Worm (Caenorhabditis elegans): Measurements from ENCODE around the gene C07H6.2.

DNA sequence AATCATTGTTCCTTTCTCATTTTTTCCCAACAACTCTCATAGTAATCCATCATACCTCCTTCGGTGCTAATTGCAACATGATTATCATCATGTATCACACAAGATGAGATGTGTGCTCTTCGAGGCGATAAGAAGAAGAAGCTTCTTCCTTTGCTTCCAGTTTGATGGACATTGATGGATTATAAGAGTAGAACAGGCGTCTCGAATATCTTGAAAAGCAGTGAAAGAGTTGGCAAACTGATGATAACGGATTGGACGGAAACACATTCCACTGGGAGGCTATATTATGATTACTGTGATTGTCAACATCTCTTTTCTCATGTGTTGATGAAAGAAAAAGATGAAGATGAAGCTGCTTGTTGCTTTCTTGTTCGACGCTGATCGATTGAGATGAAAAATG is 39.1 kb downstream of the C07H6.2 start:
- no peak for TF ChIP-seq ets-4 (GFP tag; optimal IDR thresholded peaks at IDR 0.05)
- no peak for TF ChIP-seq pha-4 (tag; optimal IDR thresholded peaks at IDR 0.05)
- TF ChIP-seq lsl-1 (GFP tag; optimal IDR thresholded peaks at IDR 0.05): no peak
- TF ChIP-seq lin-26 (GFP tag; IDR thresholded peaks at IDR 0.05): no peak
- TF ChIP-seq mel-28 (tag; optimal IDR thresholded peaks at IDR 0.05; ENCODE audit: borderline replicate concordance): no peak
- no peak for TF ChIP-seq T26A5.8 (tag; optimal IDR thresholded peaks at IDR 0.05)
